Fruit fly (Drosophila melanogaster): ENCODE measurements around the gene Klp3A.

DNA sequence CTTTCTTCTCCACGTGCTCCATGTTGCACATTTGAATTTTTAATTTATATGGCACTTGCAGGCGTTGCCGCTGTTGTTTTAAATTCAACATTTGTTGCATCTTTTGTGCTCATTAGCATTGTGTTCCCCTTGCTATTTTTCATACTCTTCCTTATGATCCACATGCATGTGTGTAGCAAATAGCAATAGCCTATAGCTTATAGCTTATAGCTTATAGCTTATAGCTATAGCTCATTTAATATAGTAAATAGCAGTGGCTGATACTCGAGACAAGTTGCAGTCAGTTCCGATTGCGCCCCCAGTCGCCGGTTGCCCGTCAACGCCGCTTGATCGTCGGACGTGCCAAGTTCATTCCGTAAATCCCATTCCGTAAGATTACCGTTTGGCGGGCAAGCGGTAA is 51.9 kb downstream of the Klp3A start, which contains the start of gene Pdfr:
- TF ChIP-seq CG8478 (optimal IDR thresholded peaks at IDR 0.05) = no peak
- no peak for TF ChIP-seq usp (GFP tag; optimal IDR thresholded peaks at IDR 0.05)

Measured in whole organism.